Fruit fly (Drosophila melanogaster): ENCODE data around the gene CG6664.

The CG6664 gene

DNA sequence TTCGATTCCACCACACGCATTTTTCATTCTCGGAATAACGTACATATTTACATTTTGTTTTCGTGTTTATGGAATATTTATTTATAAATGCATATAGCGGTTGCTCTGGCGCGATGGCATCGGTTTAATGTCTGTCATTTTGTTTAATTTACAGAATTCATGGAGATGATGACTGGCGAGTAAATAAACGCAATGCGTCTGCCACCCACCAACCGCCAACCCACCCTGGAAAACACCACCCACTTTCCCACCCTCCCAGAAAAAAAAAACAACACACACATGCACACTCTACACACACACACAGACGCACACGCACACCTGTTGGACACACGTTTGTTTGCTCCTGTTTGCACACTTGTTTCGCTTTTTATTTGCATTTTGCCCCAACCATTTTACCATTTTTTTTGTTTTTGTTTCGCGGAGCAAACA is 31.8 kb upstream of the CG6664 start (continued):
- peak; percentile 20 for TF ChIP-seq Deaf1 (tag; optimal IDR thresholded peaks at IDR 0.05)
- TF ChIP-seq al (GFP tag; IDR thresholded peaks at IDR 0.05) = no peak
- no peak for TF ChIP-seq CG8089 (GFP tag; optimal IDR thresholded peaks at IDR 0.05)
- no peak for TF ChIP-seq Chrac-16 (GFP tag; optimal IDR thresholded peaks at IDR 0.05)
- no peak for TF ChIP-seq NFAT (GFP tag; IDR thresholded peaks at IDR 0.05)
- peak; percentile 44 for TF ChIP-seq CG6254 (GFP tag; optimal IDR thresholded peaks at IDR 0.05)
- TF ChIP-seq slou (GFP tag; optimal IDR thresholded peaks at IDR 0.05) = no peak
- TF ChIP-seq CG8281 (tag; optimal IDR thresholded peaks at IDR 0.05) = peak; percentile 40
- no peak for TF ChIP-seq lbe (GFP tag; optimal IDR thresholded peaks at IDR 0.05)
- TF ChIP-seq ewg (GFP tag; optimal IDR thresholded peaks at IDR 0.05) = no peak
- no peak for TF ChIP-seq HmgD (GFP tag; optimal IDR thresholded peaks at IDR 0.05)
- peak; percentile 62 for TF ChIP-seq CG6813 (GFP tag; optimal IDR thresholded peaks at IDR 0.05)
- no peak for TF ChIP-seq Ada2b (GFP tag; IDR thresholded peaks at IDR 0.05)
- no peak for TF ChIP-seq CG15269 (tag; optimal IDR thresholded peaks at IDR 0.05)
- TF ChIP-seq disco-r (GFP tag; optimal IDR thresholded peaks at IDR 0.05) = no peak
- TF ChIP-seq CG14860 (GFP tag; IDR thresholded peaks at IDR 0.05; ENCODE audit: partially characterized antibody) = no peak
- no peak for TF ChIP-seq CG12155 (GFP tag; optimal IDR thresholded peaks at IDR 0.05)
- TF ChIP-seq Jarid2 (GFP tag; optimal IDR thresholded peaks at IDR 0.05) = no peak
- peak; percentile 74 for TF ChIP-seq CG15601 (tag; optimal IDR thresholded peaks at IDR 0.05)
- TF ChIP-seq D (optimal IDR thresholded peaks at IDR 0.05) = no peak
- peak; percentile 36 for TF ChIP-seq D (GFP tag; optimal IDR thresholded peaks at IDR 0.05)
- TF ChIP-seq CG30020 (tag; optimal IDR thresholded peaks at IDR 0.05) = no peak
- TF ChIP-seq CG13123 (GFP tag; optimal IDR thresholded peaks at IDR 0.05) = no peak
- no peak for TF ChIP-seq CG34224 (GFP tag; IDR thresholded peaks at IDR 0.05; ENCODE audit: partially characterized antibody)
- no peak for TF ChIP-seq Drgx (GFP tag; IDR thresholded peaks at IDR 0.05)
- TF ChIP-seq CG3065 (GFP tag; optimal IDR thresholded peaks at IDR 0.05) = no peak
- TF ChIP-seq TFAM (GFP tag; optimal IDR thresholded peaks at IDR 0.05) = no peak
- no peak for TF ChIP-seq CG5245 (GFP tag; optimal IDR thresholded peaks at IDR 0.05)
- no peak for TF ChIP-seq CG18764 (GFP tag; optimal IDR thresholded peaks at IDR 0.05)
- TF ChIP-seq ham (GFP tag; IDR thresholded peaks at IDR 0.05) = no peak
- no peak for TF ChIP-seq sc (optimal IDR thresholded peaks at IDR 0.05)
- peak; percentile 22 for TF ChIP-seq sc (GFP tag; optimal IDR thresholded peaks at IDR 0.05)
- no peak for TF ChIP-seq Neu2 (GFP tag; optimal IDR thresholded peaks at IDR 0.05; ENCODE audit: borderline replicate concordance)
- peak; percentile 9 for TF ChIP-seq CG15696 (tag; optimal IDR thresholded peaks at IDR 0.05)
- peak; percentile 41 for TF ChIP-seq CG7987 (GFP tag; optimal IDR thresholded peaks at IDR 0.05)
- peak; percentile 19; the same call in 1 of the 2 replicates for TF ChIP-seq CG4360 (GFP tag; IDR thresholded peaks at IDR 0.05)
- TF ChIP-seq gro (GFP tag; optimal IDR thresholded peaks at IDR 0.05) = no peak
- TF ChIP-seq Trl (optimal IDR thresholded peaks at IDR 0.05) = no peak
- TF ChIP-seq Trl (GFP tag; optimal IDR thresholded peaks at IDR 0.05) = no peak
- no peak for TF ChIP-seq Opbp (GFP tag; IDR thresholded peaks at IDR 0.05; ENCODE audit: partially characterized antibody)
- peak; percentile 50 for TF ChIP-seq CG2678 (tag; optimal IDR thresholded peaks at IDR 0.05)
- no peak for TF ChIP-seq NC2α (GFP tag; optimal IDR thresholded peaks at IDR 0.05)
- no peak for TF ChIP-seq CG12104 (GFP tag; optimal IDR thresholded peaks at IDR 0.05)
- peak; percentile 68; the same call in 2 of the 3 replicates for TF ChIP-seq ci (GFP tag; IDR thresholded peaks at IDR 0.05)
- TF ChIP-seq ERR (GFP tag; optimal IDR thresholded peaks at IDR 0.05) = no peak
- peak; percentile 53; the same call in 1 of the 3 replicates for TF ChIP-seq zfh1 (GFP tag; IDR thresholded peaks at IDR 0.05)
- peak in 1 of 3 experiments; percentile 21 for TF ChIP-seq Stat92E (GFP tag; optimal IDR thresholded peaks at IDR 0.05)
- TF ChIP-seq Sry-β (GFP tag; optimal IDR thresholded peaks at IDR 0.05) = no peak
- TF ChIP-seq CG5953 (GFP tag; IDR thresholded peaks at IDR 0.05) = no peak
- no peak for TF ChIP-seq onecut (GFP tag; IDR thresholded peaks at IDR 0.05)
- no peak for TF ChIP-seq Dip3 (GFP tag; optimal IDR thresholded peaks at IDR 0.05)
- no peak for TF ChIP-seq dmrt11E (tag; optimal IDR thresholded peaks at IDR 0.05)
